Fruit fly (Drosophila melanogaster) whole organism, embryonic: Measurements from ENCODE around the gene Cog2.

Experiments
- ATbp ChIP-seq: fragments of 200-800 bp; sonication (Bioruptor generic); optimal IDR thresholded peaks from 2 replicates; lab custom pipeline; 2017; ENCODE audit warnings: missing biosample characterization, mild to moderate bottlenecking, missing genetic modification characterization, missing genetic modification reagents
- Aef1 ChIP-seq: fragments of 200-800 bp; sonication (Bioruptor generic); IDR thresholded peaks from 3 replicates; pipeline ENCODE4 v1.3.6; 2022; ENCODE audit warnings: missing biosample characterization, missing genetic modification characterization
- B-H2 ChIP-seq: fragments of 200-800 bp; sonication (Bioruptor generic); optimal IDR thresholded peaks from 2 replicates; lab custom pipeline; 2018; ENCODE audit warnings: missing biosample characterization, mild to moderate bottlenecking, missing genetic modification characterization
- CG10654 ChIP-seq: fragments of 200-800 bp; sonication (Bioruptor generic); optimal IDR thresholded peaks from 2 replicates; lab custom pipeline; 2016; ENCODE audit warnings: missing biosample characterization, missing genetic modification characterization
- CG12299 ChIP-seq: fragments of 200-800 bp; sonication (Bioruptor generic); optimal IDR thresholded peaks from 2 replicates; lab custom pipeline; 2018; ENCODE audit warnings: missing biosample characterization, mild to moderate bottlenecking, missing genetic modification characterization
- CG13287 ChIP-seq: fragments of 200-800 bp; sonication (Bioruptor generic); IDR thresholded peaks from 2 replicates; pipeline ENCODE4 v1.3.6; 2022; ENCODE audit warnings: missing biosample characterization, missing genetic modification characterization; ENCODE audit not compliant: partially characterized antibody
- CG14965 ChIP-seq: fragments of 200-800 bp; sonication (Bioruptor generic); optimal IDR thresholded peaks from 2 replicates; lab custom pipeline; 2016; ENCODE audit warnings: missing biosample characterization, missing genetic modification characterization, borderline replicate concordance
- CG17568 ChIP-seq: fragments of 200-800 bp; sonication (Bioruptor generic); optimal IDR thresholded peaks from 2 replicates; lab custom pipeline; 2018; ENCODE audit warnings: missing biosample characterization, mild to moderate bottlenecking, missing genetic modification characterization, moderate library complexity
- CG17912 ChIP-seq: fragments of 200-800 bp; sonication (Bioruptor generic); optimal IDR thresholded peaks from 2 replicates; lab custom pipeline; 2018; ENCODE audit warnings: missing biosample characterization, mild to moderate bottlenecking, missing genetic modification characterization
- CG18764 ChIP-seq: fragments of 200-800 bp; sonication (Bioruptor generic); optimal IDR thresholded peaks from 3 replicates; lab custom pipeline; 2016; ENCODE audit warnings: missing biosample characterization, missing genetic modification characterization
- CG34224 ChIP-seq: fragments of 200-800 bp; sonication (Bioruptor generic); IDR thresholded peaks from 3 replicates; pipeline ENCODE4 v1.3.6; 2022; ENCODE audit warnings: missing biosample characterization, missing genetic modification characterization; ENCODE audit not compliant: partially characterized antibody
- CG34422 ChIP-seq: fragments of 200-800 bp; sonication (Bioruptor generic); IDR thresholded peaks from 3 replicates; pipeline ENCODE4 v1.3.6; 2022; ENCODE audit warnings: missing biosample characterization, missing genetic modification characterization
- CG3838 ChIP-seq: fragments of 200-800 bp; sonication (Bioruptor generic); optimal IDR thresholded peaks from 3 replicates; lab custom pipeline; 2016; ENCODE audit warnings: missing biosample characterization, missing genetic modification characterization
- CG6791 ChIP-seq: fragments of 200-800 bp; sonication (Bioruptor generic); IDR thresholded peaks from 3 replicates; pipeline ENCODE4 v1.3.6; 2022; ENCODE audit warnings: missing biosample characterization, missing genetic modification characterization; ENCODE audit not compliant: partially characterized antibody
- CG8478 ChIP-seq: fragments of >200 bp; optimal IDR thresholded peaks from 2 replicates; lab custom pipeline; 2018
- CG8765 ChIP-seq: fragments of 200-800 bp; sonication (Bioruptor generic); IDR thresholded peaks from 2 replicates; pipeline ENCODE4 v1.3.6; 2022; ENCODE audit warnings: missing biosample characterization, missing genetic modification characterization
- CG9817 ChIP-seq: fragments of 200-800 bp; sonication (Bioruptor generic); optimal IDR thresholded peaks from 2 replicates; lab custom pipeline; 2018; ENCODE audit warnings: missing biosample characterization, mild to moderate bottlenecking, missing genetic modification characterization, moderate library complexity
- HLH4C ChIP-seq: fragments of 200-800 bp; sonication (Bioruptor generic); IDR thresholded peaks from 3 replicates; pipeline ENCODE4 v1.3.6; 2022; ENCODE audit warnings: missing biosample characterization, missing genetic modification characterization; ENCODE audit not compliant: partially characterized antibody
- HLHmδ ChIP-seq: fragments of 200-800 bp; sonication (Bioruptor generic); optimal IDR thresholded peaks from 2 replicates; lab custom pipeline; 2018; ENCODE audit warnings: missing biosample characterization, mild to moderate bottlenecking, missing genetic modification characterization, moderate library complexity
- NC2β ChIP-seq: fragments of 200-800 bp; sonication (Bioruptor generic); optimal IDR thresholded peaks from 2 replicates; lab custom pipeline; 2016; ENCODE audit warnings: missing biosample characterization, missing genetic modification characterization
- NFAT ChIP-seq: fragments of 200-800 bp; sonication (Bioruptor generic); IDR thresholded peaks from 2 replicates; pipeline ENCODE4 v1.3.6; 2022; ENCODE audit warnings: missing biosample characterization, missing genetic modification characterization
- PHDP ChIP-seq: fragments of 200-800 bp; sonication (Bioruptor generic); optimal IDR thresholded peaks from 3 replicates; lab custom pipeline; 2018; ENCODE audit warnings: missing biosample characterization, mild to moderate bottlenecking, missing genetic modification characterization, moderate library complexity
- Ssrp ChIP-seq: fragments of 200-800 bp; sonication (Bioruptor generic); optimal IDR thresholded peaks from 2 replicates; lab custom pipeline; 2018; ENCODE audit warnings: missing biosample characterization, mild to moderate bottlenecking, missing genetic modification characterization, moderate library complexity
- TFAM ChIP-seq: fragments of 200-800 bp; sonication (Bioruptor generic); optimal IDR thresholded peaks from 2 replicates; lab custom pipeline; 2017; ENCODE audit warnings: missing biosample characterization, missing genetic modification characterization, inconsistent platforms
- Vsx1 ChIP-seq: fragments of 200-800 bp; sonication (Bioruptor generic); optimal IDR thresholded peaks from 2 replicates; lab custom pipeline; 2017; ENCODE audit warnings: missing biosample characterization, mild to moderate bottlenecking, missing genetic modification characterization, missing genetic modification reagents
- ase ChIP-seq: fragments of 200-800 bp; sonication (Bioruptor generic); IDR thresholded peaks from 3 replicates; pipeline ENCODE4 v1.3.6; 2022; ENCODE audit warnings: missing biosample characterization, missing genetic modification characterization
- ash1 ChIP-seq: fragments of 200-800 bp; sonication (Bioruptor generic); optimal IDR thresholded peaks from 2 replicates; lab custom pipeline; 2018; ENCODE audit warnings: missing biosample characterization, mild to moderate bottlenecking, missing genetic modification characterization
- ato ChIP-seq: fragments of 200-800 bp; sonication (Bioruptor generic); IDR thresholded peaks from 2 replicates; pipeline ENCODE4 v1.3.6; 2022; ENCODE audit warnings: missing biosample characterization, missing genetic modification characterization; ENCODE audit not compliant: partially characterized antibody
- btn ChIP-seq: fragments of 200-800 bp; sonication (Bioruptor generic); optimal IDR thresholded peaks from 2 replicates; lab custom pipeline; 2016; ENCODE audit warnings: missing biosample characterization, missing genetic modification characterization
- crol ChIP-seq: fragments of 200-800 bp; sonication (Bioruptor generic); IDR thresholded peaks from 2 replicates; pipeline ENCODE4 v1.3.6; 2022; ENCODE audit warnings: missing biosample characterization, missing genetic modification characterization
- da ChIP-seq: fragments of 200-800 bp; sonication (Bioruptor generic); optimal IDR thresholded peaks from 2 replicates; lab custom pipeline; 2016; ENCODE audit warnings: missing biosample characterization, missing genetic modification characterization
- dan ChIP-seq: fragments of 200-800 bp; sonication (Bioruptor generic); IDR thresholded peaks from 2 replicates; pipeline ENCODE4 v1.3.6; 2022; ENCODE audit warnings: missing biosample characterization, missing genetic modification characterization
- dm ChIP-seq: fragments of 200-800 bp; sonication (Bioruptor generic); optimal IDR thresholded peaks from 3 replicates; lab custom pipeline; 2016; ENCODE audit warnings: missing biosample characterization, missing genetic modification characterization
- esg ChIP-seq: fragments of 200-800 bp; sonication (Bioruptor generic); conservative IDR thresholded peaks from 2 replicates; pipeline ENCODE4 v1.3.6; 2022; ENCODE audit warnings: missing biosample characterization, missing genetic modification characterization
- exex ChIP-seq: fragments of 200-800 bp; sonication (Bioruptor generic); optimal IDR thresholded peaks from 4 replicates; lab custom pipeline; 2018; ENCODE audit warnings: missing biosample characterization, mild to moderate bottlenecking, missing genetic modification characterization, moderate library complexity
- gce ChIP-seq: fragments of 200-800 bp; sonication (Bioruptor generic); IDR thresholded peaks from 3 replicates; pipeline ENCODE4 v1.3.6; 2022; ENCODE audit warnings: missing biosample characterization, missing genetic modification characterization
- gfzf ChIP-seq: fragments of 200-800 bp; sonication (Bioruptor generic); optimal IDR thresholded peaks from 2 replicates; lab custom pipeline; 2016; ENCODE audit warnings: missing biosample characterization, mild to moderate bottlenecking, missing genetic modification characterization, moderate library complexity
- gt ChIP-seq: fragments of 200-800 bp; sonication (Bioruptor generic); IDR thresholded peaks from 2 replicates; pipeline ENCODE4 v1.3.6; 2022; ENCODE audit warnings: missing biosample characterization, missing genetic modification characterization
- hb ChIP-seq: fragments of 200-800 bp; sonication (Bioruptor generic); IDR thresholded peaks from 3 replicates; pipeline ENCODE4 v1.3.6; 2022; ENCODE audit warnings: missing biosample characterization, missing genetic modification characterization; ENCODE audit not compliant: partially characterized antibody
- otp ChIP-seq: fragments of 200-800 bp; sonication (Bioruptor generic); IDR thresholded peaks from 3 replicates; pipeline ENCODE4, ENCODE4 v1.3.6; 2022; ENCODE audit warnings: missing biosample characterization, missing genetic modification characterization
- pb ChIP-seq: fragments of 200-800 bp; sonication (Bioruptor generic); optimal IDR thresholded peaks from 3 replicates; lab custom pipeline; 2016; ENCODE audit warnings: missing biosample characterization, missing genetic modification characterization
- pum ChIP-seq: fragments of 200-800 bp; sonication (Bioruptor generic); optimal IDR thresholded peaks from 2 replicates; lab custom pipeline; 2016; ENCODE audit warnings: missing biosample characterization, missing genetic modification characterization
- run ChIP-seq: fragments of 200-800 bp; sonication (Bioruptor generic); optimal IDR thresholded peaks from 3 replicates; lab custom pipeline; 2018; ENCODE audit warnings: missing biosample characterization, mild to moderate bottlenecking, missing genetic modification characterization
- sna ChIP-seq: fragments of 200-800 bp; sonication (Bioruptor generic); IDR thresholded peaks from 2 replicates; pipeline ENCODE4 v1.3.6; 2022; ENCODE audit warnings: missing biosample characterization, missing genetic modification characterization; ENCODE audit not compliant: partially characterized antibody
- sob ChIP-seq: fragments of 200-800 bp; sonication (Bioruptor generic); IDR thresholded peaks from 2 replicates; pipeline ENCODE4 v1.3.6; 2022; ENCODE audit warnings: missing biosample characterization, missing genetic modification characterization
- sr ChIP-seq: fragments of 200-800 bp; sonication (Bioruptor generic); IDR thresholded peaks from 3 replicates; pipeline ENCODE4 v1.3.6; 2022; ENCODE audit warnings: missing biosample characterization, missing genetic modification characterization
- tgo ChIP-seq: fragments of 200-800 bp; sonication (Bioruptor generic); IDR thresholded peaks from 3 replicates; pipeline ENCODE4 v1.3.6; 2022; ENCODE audit warnings: missing biosample characterization, missing genetic modification characterization
- tll ChIP-seq, 2 experiments: fragments of 200-800 bp in 1 of 2; fragments of >200 bp in 1 of 2; sonication (Bioruptor generic) in 1 of 2; optimal IDR thresholded peaks; 2 replicates each; lab custom pipeline; 2017 to 2019; ENCODE audit warnings: missing biosample characterization in 2 of 2, missing genetic modification characterization in 2 of 2, mild to moderate bottlenecking in 1 of 2, moderate library complexity in 1 of 2
- toy ChIP-seq: fragments of 200-800 bp; sonication (Bioruptor generic); IDR thresholded peaks from 2 replicates; pipeline ENCODE4 v1.3.6; 2022; ENCODE audit warnings: missing biosample characterization, missing genetic modification characterization

The Cog2 gene

dm6 chr3R:15356645-15357431 lies 4.6 kb downstream of the Cog2 start, which contains the start of the genes Atg4b and Hibch (continued):
- TF ChIP-seq CG10654 (GFP tag; lab: Kevin White, UChicago): peak; percentile 76
- peak; percentile 59; the same call in 1 of the 2 replicates for TF ChIP-seq gt
- TF ChIP-seq CG6791: no peak
- TF ChIP-seq sob (GFP tag; lab: Robert Waterston, UW): peak; percentile 83
- no peak for TF ChIP-seq CG17568 (GFP tag; lab: Kevin White, UChicago)
- no peak for TF ChIP-seq CG34224
- no peak for TF ChIP-seq gfzf
- TF ChIP-seq sna (GFP tag; lab: Robert Waterston, UW): no peak
- TF ChIP-seq tll (GFP tag; optimal IDR thresholded peaks at IDR 0.05; lab: Kevin White, UChicago): peak in 1 of 2 experiments; percentile 10
- peak; percentile 59; the same call in 1 of the 2 replicates for TF ChIP-seq CG8765 (GFP tag; lab: Robert Waterston, UW)
- no peak for TF ChIP-seq hb (GFP tag; lab: Robert Waterston, UW)
- no peak for TF ChIP-seq TFAM (GFP tag; lab: Kevin White, UChicago)
- no peak for TF ChIP-seq da (GFP tag; lab: Kevin White, UChicago)
- peak; percentile 59 for TF ChIP-seq ATbp
- peak; percentile 82 for TF ChIP-seq NFAT
- no peak for TF ChIP-seq NC2β
- no peak for TF ChIP-seq CG17912 (GFP tag; lab: Kevin White, UChicago)
- TF ChIP-seq Vsx1 (GFP tag; lab: Kevin White, UChicago): no peak
- peak; percentile 57 for TF ChIP-seq dan (GFP tag; lab: Robert Waterston, UW)
- peak; percentile 85 for TF ChIP-seq Ssrp (tag; lab: Kevin White, UChicago)
- peak; percentile 66; the same call in 2 of the 3 replicates for TF ChIP-seq ase (GFP tag; lab: Robert Waterston, UW)
- TF ChIP-seq CG12299 (tag; lab: Kevin White, UChicago): peak; percentile 79
- TF ChIP-seq CG8478: peak; percentile 77
- no peak for TF ChIP-seq HLHmδ (GFP tag; lab: Kevin White, UChicago)
- no peak for TF ChIP-seq sr (GFP tag; lab: Robert Waterston, UW)
- no peak for TF ChIP-seq ash1 (GFP tag; lab: Kevin White, UChicago)
- peak; percentile 58; the same call in 1 of the 2 replicates for TF ChIP-seq ato
- peak; percentile 50; the same call in 1 of the 2 replicates for TF ChIP-seq toy (GFP tag; lab: Robert Waterston, UW)
- TF ChIP-seq PHDP (tag; lab: Kevin White, UChicago): peak; percentile 82
- TF ChIP-seq dm: no peak
- TF ChIP-seq CG34422 (GFP tag; lab: Robert Waterston, UW): peak; percentile 91
- TF ChIP-seq pum (GFP tag; lab: Kevin White, UChicago): peak; percentile 9
- TF ChIP-seq esg (GFP tag; lab: Robert Waterston, UW): peak; percentile 76
- TF ChIP-seq otp (GFP tag; lab: Robert Waterston, UW): no peak
- no peak for TF ChIP-seq CG14965 (GFP tag; lab: Kevin White, UChicago)
- no peak for TF ChIP-seq CG3838 (GFP tag; lab: Kevin White, UChicago)
- TF ChIP-seq HLH4C (GFP tag; lab: Robert Waterston, UW): no peak
- peak; percentile 87 for TF ChIP-seq exex
- TF ChIP-seq Aef1 (GFP tag; lab: Robert Waterston, UW): peak; percentile 80
- TF ChIP-seq run: no peak
- TF ChIP-seq gce (GFP tag; lab: Robert Waterston, UW): no peak
- no peak for TF ChIP-seq btn (GFP tag; lab: Kevin White, UChicago)
- peak; percentile 72 for TF ChIP-seq tgo (GFP tag; lab: Robert Waterston, UW)
- TF ChIP-seq CG13287: peak; percentile 14; the same call in 1 of the 2 replicates
- no peak for TF ChIP-seq pb (GFP tag; lab: Kevin White, UChicago)
- TF ChIP-seq CG9817 (tag; lab: Kevin White, UChicago): peak; percentile 90
- TF ChIP-seq B-H2: peak; percentile 88
- TF ChIP-seq CG18764 (GFP tag; lab: Kevin White, UChicago): peak; percentile 73
- TF ChIP-seq crol (GFP tag; lab: Robert Waterston, UW): no peak
